Worm (Caenorhabditis elegans) whole organism, mixed stage, embryonic: ENCODE results near the gene unc-33.

Source experiments
- M03D4.4 ChIP-seq: sonication (generic microtip); optimal IDR thresholded peaks from 2 replicates; lab custom pipeline; 2017; ENCODE audit warnings: mild to moderate bottlenecking, missing genetic modification characterization, missing compliant biosample characterization
- bed-3 ChIP-seq: fragments of 200-800 bp; sonication (Bioruptor generic); optimal IDR thresholded peaks from 3 replicates; lab custom pipeline; 2018; ENCODE audit warnings: mild to moderate bottlenecking, missing genetic modification characterization, moderate library complexity, missing compliant biosample characterization
- ceh-39 ChIP-seq: fragments of 150-350 bp; optimal IDR thresholded peaks from 2 replicates; lab custom pipeline; 2014; ENCODE audit warnings: missing biosample characterization, missing genetic modification characterization
- ceh-43 ChIP-seq: fragments of 200-800 bp; sonication (Bioruptor generic); optimal IDR thresholded peaks from 2 replicates; lab custom pipeline; 2018; ENCODE audit warnings: mild to moderate bottlenecking, missing genetic modification characterization, moderate library complexity, missing compliant biosample characterization
- ceh-83 ChIP-seq: fragments of 200-800 bp; sonication (Bioruptor generic); optimal IDR thresholded peaks from 2 replicates; lab custom pipeline; 2018; ENCODE audit warnings: mild to moderate bottlenecking, missing genetic modification characterization, missing compliant biosample characterization
- cnd-1 ChIP-seq: fragments of 200-800 bp; sonication (Bioruptor generic); optimal IDR thresholded peaks from 2 replicates; lab custom pipeline; 2018; ENCODE audit warnings: mild to moderate bottlenecking, missing genetic modification characterization, missing compliant biosample characterization
- drap-1 ChIP-seq: fragments of 200-800 bp; sonication (Bioruptor generic); optimal IDR thresholded peaks from 3 replicates; lab custom pipeline; 2018; ENCODE audit warnings: mild to moderate bottlenecking, missing genetic modification characterization, missing compliant biosample characterization
- elt-1 ChIP-seq: sonication (generic microtip); optimal IDR thresholded peaks from 2 replicates; lab custom pipeline; 2017; ENCODE audit warnings: missing genetic modification characterization, mild to moderate bottlenecking, missing compliant biosample characterization, antibody characterized with exemption, moderate library complexity, borderline replicate concordance; ENCODE audit not compliant: insufficient read depth
- elt-3 ChIP-seq: fragments of 150-350 bp; optimal IDR thresholded peaks from 2 replicates; lab custom pipeline; 2014; ENCODE audit warnings: missing biosample characterization, missing genetic modification characterization
- flh-1 ChIP-seq: fragments of 200-800 bp; sonication (Bioruptor generic); optimal IDR thresholded peaks from 2 replicates; lab custom pipeline; 2018; ENCODE audit warnings: mild to moderate bottlenecking, missing genetic modification characterization, moderate library complexity, missing compliant biosample characterization
- ham-2 ChIP-seq: fragments of 200-800 bp; sonication (Bioruptor generic); optimal IDR thresholded peaks from 2 replicates; lab custom pipeline; 2018; ENCODE audit warnings: mild to moderate bottlenecking, missing genetic modification characterization, missing compliant biosample characterization
- hlh-1 ChIP-seq: fragments of 150-350 bp; optimal IDR thresholded peaks from 2 replicates; lab custom pipeline; 2014; ENCODE audit warnings: missing biosample characterization, missing genetic modification reagents, missing genetic modification characterization
- lin-32 ChIP-seq: fragments of 200-800 bp; sonication (Bioruptor generic); optimal IDR thresholded peaks from 2 replicates; lab custom pipeline; 2018; ENCODE audit warnings: mild to moderate bottlenecking, missing genetic modification characterization, missing compliant biosample characterization
- lsy-2 ChIP-seq: fragments of 150-350 bp; optimal IDR thresholded peaks from 2 replicates; lab custom pipeline; 2014; ENCODE audit warnings: missing biosample characterization, missing genetic modification characterization
- mab-5 ChIP-seq: fragments of 150-350 bp; optimal IDR thresholded peaks from 2 replicates; lab custom pipeline; 2014; ENCODE audit warnings: missing biosample characterization, missing genetic modification characterization
- mep-1 ChIP-seq: fragments of 150-350 bp; optimal IDR thresholded peaks from 2 replicates; lab custom pipeline; 2017; ENCODE audit warnings: missing biosample characterization, missing genetic modification reagents, missing genetic modification characterization, inconsistent platforms
- mls-2 ChIP-seq: sonication (generic microtip); optimal IDR thresholded peaks from 2 replicates; lab custom pipeline; 2016; ENCODE audit warnings: mild to moderate bottlenecking, missing genetic modification characterization, moderate library complexity, missing compliant biosample characterization
- nhr-12 ChIP-seq: fragments of 150-350 bp; optimal IDR thresholded peaks from 2 replicates; lab custom pipeline; 2014; ENCODE audit warnings: missing biosample characterization, missing genetic modification characterization
- nhr-2 ChIP-seq: fragments of 150-350 bp; optimal IDR thresholded peaks from 2 replicates; lab custom pipeline; 2014; ENCODE audit warnings: missing biosample characterization, missing genetic modification characterization
- nhr-237 ChIP-seq: fragments of 150-350 bp; optimal IDR thresholded peaks from 2 replicates; lab custom pipeline; 2014; ENCODE audit warnings: missing biosample characterization, missing genetic modification characterization
- nhr-28 ChIP-seq: fragments of 150-350 bp; optimal IDR thresholded peaks from 2 replicates; lab custom pipeline; 2014; ENCODE audit warnings: missing biosample characterization, missing genetic modification characterization
- nhr-76 ChIP-seq: sonication (generic microtip); optimal IDR thresholded peaks from 2 replicates; lab custom pipeline; 2017; ENCODE audit warnings: missing biosample characterization, missing genetic modification characterization
- pha-4 ChIP-seq: fragments of 150-350 bp; optimal IDR thresholded peaks from 2 replicates; lab custom pipeline; 2018; ENCODE audit warnings: missing biosample characterization, missing genetic modification reagents, missing genetic modification characterization
- sem-2 ChIP-seq: fragments of 200-800 bp; sonication (Bioruptor generic); optimal IDR thresholded peaks from 2 replicates; lab custom pipeline; 2018; ENCODE audit warnings: mild to moderate bottlenecking, missing genetic modification characterization, missing compliant biosample characterization
- sptf-1 ChIP-seq: sonication (generic microtip); optimal IDR thresholded peaks from 2 replicates; lab custom pipeline; 2017; ENCODE audit warnings: mild to moderate bottlenecking, missing genetic modification characterization, moderate library complexity, missing compliant biosample characterization
- tbx-8 ChIP-seq: fragments of 200-800 bp; sonication (Bioruptor generic); optimal IDR thresholded peaks from 2 replicates; lab custom pipeline; 2018; ENCODE audit warnings: mild to moderate bottlenecking, missing genetic modification characterization, moderate library complexity, missing compliant biosample characterization
- unc-120 ChIP-seq: sonication (generic microtip); optimal IDR thresholded peaks from 2 replicates; lab custom pipeline; 2017; ENCODE audit warnings: missing genetic modification characterization, missing compliant biosample characterization; ENCODE audit not compliant: poor library complexity, severe bottlenecking
- unc-62 ChIP-seq: fragments of 150-350 bp; optimal IDR thresholded peaks from 2 replicates; lab custom pipeline; 2014; ENCODE audit warnings: missing biosample characterization, missing genetic modification reagents, missing genetic modification characterization
- zip-8 ChIP-seq: fragments of 150-350 bp; optimal IDR thresholded peaks from 2 replicates; lab custom pipeline; 2014; ENCODE audit warnings: missing biosample characterization, missing genetic modification characterization
- ztf-11 ChIP-seq: fragments of 150-350 bp; optimal IDR thresholded peaks from 2 replicates; lab custom pipeline; 2014; ENCODE audit warnings: missing biosample characterization, missing genetic modification characterization

unc-33 gene

DNA sequence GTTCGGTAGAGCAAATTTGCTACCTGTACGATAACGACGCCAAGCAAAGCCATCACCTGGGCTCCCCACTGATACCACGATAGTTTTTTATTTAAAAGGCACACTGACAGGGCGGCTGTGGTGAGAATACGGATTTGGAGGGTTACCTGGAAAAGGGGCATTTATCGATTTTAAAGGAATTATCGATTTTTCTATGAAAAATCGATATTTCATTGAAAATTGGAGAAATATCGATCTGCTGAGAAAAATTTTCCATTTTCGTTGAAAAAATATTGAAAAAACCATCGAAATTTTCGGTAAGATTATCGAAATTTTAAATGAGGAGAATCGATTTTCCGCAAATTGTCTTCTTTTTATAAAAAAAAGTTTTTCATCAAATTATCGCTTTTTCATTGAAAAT is 28.4 kb downstream of the unc-33 start:
- TF ChIP-seq unc-62 (GFP tag; lab: Kevin White, UChicago), result no peak
- TF ChIP-seq nhr-28 (tag; lab: Kevin White, UChicago), result no peak
- no peak for TF ChIP-seq sptf-1 (tag; lab: Kevin White, UChicago)
- TF ChIP-seq flh-1, result no peak
- no peak for TF ChIP-seq nhr-237 (tag; lab: Kevin White, UChicago)
- no peak for TF ChIP-seq elt-1 (tag; lab: Kevin White, UChicago)
- TF ChIP-seq pha-4 (tag; lab: Kevin White, UChicago), result no peak
- TF ChIP-seq drap-1 (GFP tag; lab: Kevin White, UChicago), result no peak
- TF ChIP-seq elt-3 (tag; lab: Kevin White, UChicago), result no peak
- TF ChIP-seq lsy-2 (tag; lab: Kevin White, UChicago), result no peak

- TF ChIP-seq hlh-1 (tag; lab: Kevin White, UChicago) (no peak), nhr-237 (tag; lab: Kevin White, UChicago) (no peak), nhr-2 (tag; lab: Kevin White, UChicago) (no peak), mab-5 (tag; lab: Kevin White, UChicago) (no peak), nhr-76 (tag; lab: Kevin White, UChicago) (no peak), mls-2 (tag; lab: Kevin White, UChicago) (no peak)
These were observed 30.8 kb downstream of the unc-33 start, which contains the start of gene nstp-6 for ce11 chrIV:3547500-3547899. nstp-6 (minus strand) TSS chrIV:3547600.

- TF ChIP-seq nhr-12 (tag; lab: Kevin White, UChicago), result no peak
- no peak for TF ChIP-seq ceh-83 (GFP tag; lab: Kevin White, UChicago)
- TF ChIP-seq unc-120, result no peak
- no peak for TF ChIP-seq pha-4 (tag; lab: Kevin White, UChicago)
- TF ChIP-seq ztf-11, result no peak
- no peak for TF ChIP-seq nhr-76 (tag; lab: Kevin White, UChicago)
- TF ChIP-seq nhr-2 (tag; lab: Kevin White, UChicago), result no peak
- no peak for TF ChIP-seq mab-5 (tag; lab: Kevin White, UChicago)
- TF ChIP-seq zip-8 (tag; lab: Kevin White, UChicago), result no peak
- no peak for TF ChIP-seq ceh-39
- TF ChIP-seq sptf-1 (tag; lab: Kevin White, UChicago), result no peak
- no peak for TF ChIP-seq mls-2 (tag; lab: Kevin White, UChicago)
- no peak for TF ChIP-seq cnd-1 (tag; lab: Kevin White, UChicago)
- no peak for TF ChIP-seq lsy-2 (tag; lab: Kevin White, UChicago)
- TF ChIP-seq drap-1 (GFP tag; lab: Kevin White, UChicago), result no peak
- TF ChIP-seq nhr-237 (tag; lab: Kevin White, UChicago), result no peak
- no peak for TF ChIP-seq tbx-8 (GFP tag; lab: Kevin White, UChicago)
- TF ChIP-seq M03D4.4, result no peak
- TF ChIP-seq unc-62 (GFP tag; lab: Kevin White, UChicago), result no peak
- TF ChIP-seq elt-1 (tag; lab: Kevin White, UChicago), result no peak
These were observed 31.6 kb downstream of the unc-33 start for ce11 chrIV:3548315-3548714.

ce11 chrIV:3551777-3552462 is 35.2 kb downstream of the unc-33 start:
- no peak for TF ChIP-seq mab-5 (tag; lab: Kevin White, UChicago)
- no peak for TF ChIP-seq pha-4 (tag; lab: Kevin White, UChicago)
- TF ChIP-seq sptf-1 (tag; lab: Kevin White, UChicago), result peak; percentile 72
- peak; percentile 83 for TF ChIP-seq M03D4.4
- peak; percentile 8 for TF ChIP-seq lin-32 (GFP tag; lab: Kevin White, UChicago)
- no peak for TF ChIP-seq zip-8 (tag; lab: Kevin White, UChicago)
- peak; percentile 44 for TF ChIP-seq unc-120
- peak; percentile 58 for TF ChIP-seq drap-1 (GFP tag; lab: Kevin White, UChicago)
- TF ChIP-seq bed-3, result peak; percentile 25
- no peak for TF ChIP-seq ceh-39
- TF ChIP-seq flh-1, result peak; percentile 59
- TF ChIP-seq ceh-43 (GFP tag; lab: Kevin White, UChicago), result peak; percentile 16
- no peak for TF ChIP-seq mep-1 (tag; lab: Kevin White, UChicago)
- TF ChIP-seq ceh-83 (GFP tag; lab: Kevin White, UChicago), result peak; percentile 72
- no peak for TF ChIP-seq nhr-2 (tag; lab: Kevin White, UChicago)
- TF ChIP-seq nhr-237 (tag; lab: Kevin White, UChicago), result no peak
- TF ChIP-seq tbx-8 (GFP tag; lab: Kevin White, UChicago), result peak; percentile 40
- TF ChIP-seq ham-2, result no peak
- TF ChIP-seq cnd-1 (tag; lab: Kevin White, UChicago), result peak; percentile 67
- peak; percentile 73 for TF ChIP-seq mls-2 (tag; lab: Kevin White, UChicago)
- TF ChIP-seq sem-2 (GFP tag; lab: Kevin White, UChicago), result peak; percentile 60
